Worm (Caenorhabditis elegans) whole organism, young adult: ENCODE results near the gene arv-1.

ENCODE experiments used
- B0019.2 ChIP-seq: fragments of 200-800 bp; sonication (Bioruptor generic); conservative IDR thresholded peaks from 2 replicates; pipeline ENCODE4 v1.3.6; 2022; ENCODE audit warnings: missing genetic modification reagents, missing genetic modification characterization, missing compliant biosample characterization
- B0336.3 ChIP-seq: fragments of 200-800 bp; sonication (Bioruptor generic); IDR thresholded peaks from 2 replicates; pipeline ENCODE4 v1.3.6; 2022; ENCODE audit warnings: missing genetic modification characterization, missing compliant biosample characterization
- D2030.7 ChIP-seq: fragments of 200-800 bp; sonication (Bioruptor generic); IDR thresholded peaks from 2 replicates; pipeline ENCODE4 v1.3.6; 2022; ENCODE audit warnings: missing genetic modification reagents, missing genetic modification characterization, missing compliant biosample characterization
- F10E7.11 ChIP-seq: sonication (generic microtip); optimal IDR thresholded peaks from 2 replicates; lab custom pipeline; 2017; ENCODE audit warnings: mild to moderate bottlenecking, missing genetic modification characterization, moderate library complexity, missing compliant biosample characterization
- F33H1.4 ChIP-seq: fragments of 200-800 bp; sonication (Bioruptor generic); IDR thresholded peaks from 2 replicates; pipeline ENCODE4 v1.3.6; 2022; ENCODE audit warnings: missing genetic modification reagents, missing genetic modification characterization, missing compliant biosample characterization
- F49E8.2 ChIP-seq: sonication (generic microtip); optimal IDR thresholded peaks from 3 replicates; lab custom pipeline; 2017; ENCODE audit warnings: missing genetic modification characterization, mild to moderate bottlenecking, missing compliant biosample characterization, antibody characterized with exemption, moderate library complexity; ENCODE audit not compliant: insufficient read depth
- K11D2.4 ChIP-seq: fragments of 200-800 bp; sonication (Bioruptor generic); IDR thresholded peaks from 2 replicates; pipeline ENCODE4 v1.3.6; 2022; ENCODE audit warnings: missing genetic modification reagents, missing genetic modification characterization, missing compliant biosample characterization
- Y53G8AR.9 ChIP-seq: fragments of 200-800 bp; sonication (Bioruptor generic); conservative IDR thresholded peaks from 2 replicates; pipeline ENCODE4 v1.3.6; 2022; ENCODE audit warnings: missing genetic modification reagents, missing genetic modification characterization, missing compliant biosample characterization
- Y95B8A.8 ChIP-seq: fragments of 200-800 bp; sonication (Bioruptor generic); IDR thresholded peaks from 2 replicates; pipeline ENCODE4 v1.3.6; 2022; ENCODE audit warnings: missing genetic modification reagents, missing genetic modification characterization, missing compliant biosample characterization
- aptf-3 ChIP-seq: fragments of 200-800 bp; sonication (Bioruptor generic); IDR thresholded peaks from 2 replicates; pipeline ENCODE4 v1.3.6; 2022; ENCODE audit warnings: missing genetic modification characterization, missing compliant biosample characterization
- attf-5 ChIP-seq: fragments of 200-800 bp; sonication (Bioruptor generic); optimal IDR thresholded peaks from 2 replicates; lab custom pipeline; 2018; ENCODE audit warnings: mild to moderate bottlenecking, missing genetic modification characterization, missing compliant biosample characterization
- bed-1 ChIP-seq: fragments of 200-800 bp; sonication (Bioruptor generic); IDR thresholded peaks from 2 replicates; pipeline ENCODE4 v1.3.6; 2022; ENCODE audit warnings: missing genetic modification reagents, missing genetic modification characterization, missing compliant biosample characterization
- ccch-3 ChIP-seq: fragments of 200-800 bp; sonication (Bioruptor generic); optimal IDR thresholded peaks from 2 replicates; lab custom pipeline; 2018; ENCODE audit warnings: mild to moderate bottlenecking, missing genetic modification characterization, missing compliant biosample characterization
- cebp-1 ChIP-seq, 2 experiments: fragments of 200-800 bp in 1 of 2; sonication (Bioruptor generic) in 1 of 2; sonication (generic microtip) in 1 of 2; IDR thresholded peaks in 1 of 2; optimal IDR thresholded peaks in 1 of 2; 2 replicates each; pipeline versions ENCODE4 v1.3.6 to Lab custom; 2017 to 2022; ENCODE audit warnings: missing compliant biosample characterization in 2 of 2, missing genetic modification characterization in 2 of 2, mild to moderate bottlenecking in 1 of 2, missing genetic modification reagents in 1 of 2, moderate library complexity in 1 of 2
- ceh-100 ChIP-seq: fragments of 200-800 bp; sonication (Bioruptor generic); IDR thresholded peaks from 2 replicates; pipeline ENCODE4 v1.3.6; 2022; ENCODE audit warnings: missing genetic modification reagents, missing genetic modification characterization, missing compliant biosample characterization
- ceh-40 ChIP-seq: fragments of 200-800 bp; sonication (Bioruptor generic); IDR thresholded peaks from 2 replicates; pipeline ENCODE4 v1.3.6; 2022; ENCODE audit warnings: missing genetic modification characterization, missing compliant biosample characterization
- ceh-58 ChIP-seq: fragments of 200-800 bp; sonication (Bioruptor generic); IDR thresholded peaks from 2 replicates; pipeline ENCODE4 v1.3.6; 2022; ENCODE audit warnings: missing genetic modification characterization, missing compliant biosample characterization
- egl-18 ChIP-seq: fragments of 200-800 bp; sonication (Bioruptor generic); IDR thresholded peaks from 2 replicates; pipeline ENCODE4 v1.3.6; 2022; ENCODE audit warnings: missing genetic modification reagents, missing genetic modification characterization, missing compliant biosample characterization
- egrh-3 ChIP-seq: fragments of 200-800 bp; sonication (Bioruptor generic); IDR thresholded peaks from 2 replicates; pipeline ENCODE4 v1.3.6; 2022; ENCODE audit warnings: missing genetic modification reagents, missing genetic modification characterization, missing compliant biosample characterization
- ekl-4 ChIP-seq: fragments of 200-800 bp; sonication (Bioruptor generic); IDR thresholded peaks from 2 replicates; pipeline ENCODE4 v1.3.6; 2022; ENCODE audit warnings: missing genetic modification reagents, missing genetic modification characterization, missing compliant biosample characterization
- lag-1 ChIP-seq: fragments of 200-800 bp; sonication (Bioruptor generic); IDR thresholded peaks from 2 replicates; pipeline ENCODE4 v1.3.6; 2022; ENCODE audit warnings: missing genetic modification reagents, missing genetic modification characterization, missing compliant biosample characterization
- lir-1 ChIP-seq: fragments of 200-800 bp; sonication (Bioruptor generic); conservative IDR thresholded peaks from 2 replicates; pipeline ENCODE4 v1.3.6; 2022; ENCODE audit warnings: missing genetic modification reagents, missing genetic modification characterization, missing compliant biosample characterization
- madf-3 ChIP-seq: fragments of 200-800 bp; sonication (Bioruptor generic); IDR thresholded peaks from 2 replicates; pipeline ENCODE4 v1.3.6; 2022; ENCODE audit warnings: missing genetic modification reagents, missing genetic modification characterization, missing compliant biosample characterization
- madf-6 ChIP-seq: fragments of 200-800 bp; sonication (Bioruptor generic); IDR thresholded peaks from 2 replicates; pipeline ENCODE4 v1.3.6; 2022; ENCODE audit warnings: missing genetic modification reagents, missing genetic modification characterization, missing compliant biosample characterization
- madf-8 ChIP-seq: fragments of 200-800 bp; sonication (Bioruptor generic); conservative IDR thresholded peaks from 2 replicates; pipeline ENCODE4 v1.3.6; 2022; ENCODE audit warnings: missing genetic modification reagents, missing genetic modification characterization, missing compliant biosample characterization
- mxl-1 ChIP-seq: sonication (generic microtip); optimal IDR thresholded peaks from 2 replicates; lab custom pipeline; 2016; ENCODE audit warnings: missing genetic modification characterization, missing compliant biosample characterization
- nfya-1 ChIP-seq: sonication (generic microtip); optimal IDR thresholded peaks from 2 replicates; lab custom pipeline; 2017; ENCODE audit warnings: antibody characterized with exemption, missing compliant biosample characterization, missing genetic modification characterization, borderline replicate concordance; ENCODE audit not compliant: insufficient read depth
- snpc-3.4 ChIP-seq: sonication (generic microtip); optimal IDR thresholded peaks from 2 replicates; lab custom pipeline; 2017; ENCODE audit warnings: missing genetic modification characterization, mild to moderate bottlenecking, missing compliant biosample characterization, antibody characterized with exemption, moderate library complexity, missing genotype, missing genetic modification reagents
- somi-1 ChIP-seq: fragments of 200-800 bp; sonication (Bioruptor generic); optimal IDR thresholded peaks from 2 replicates; lab custom pipeline; 2018; ENCODE audit warnings: mild to moderate bottlenecking, missing genetic modification characterization, missing compliant biosample characterization

Gene arv-1

ce11 chrII:10248355-10249041, 47.9 kb upstream of the arv-1 start, which contains the start of gene atad-3 (continued):
- TF ChIP-seq somi-1 (GFP tag; lab: Kevin White, UChicago) (peak; percentile 77), mxl-1 (tag; lab: Kevin White, UChicago) (no peak), cebp-1 (GFP tag; IDR thresholded peaks at IDR 0.05; lab: Robert Waterston, UW) (peak; percentile 89), cebp-1 (tag; optimal IDR thresholded peaks at IDR 0.05; lab: Kevin White, UChicago) (peak; percentile 86)

ce11 chrII:10247594-10248283, 47.1 kb upstream of the arv-1 start, which contains the start of gene nrde-2:
Gene nrde-2 (minus strand): TSS chrII:10247638.
- peak; percentile 90 for TF ChIP-seq ceh-100 (GFP tag; lab: Robert Waterston, UW)
- 0 out of 2 replicates have a peak, but pooled peaks have one; percentile 44 for TF ChIP-seq K11D2.4 (GFP tag; lab: Robert Waterston, UW)
- 0 out of 2 replicates have a peak, but pooled peaks have one; percentile 14 for TF ChIP-seq madf-8 (GFP tag; lab: Robert Waterston, UW)
- 0 out of 2 replicates have a peak, but pooled peaks have one; percentile 39 for TF ChIP-seq lir-1 (GFP tag; lab: Robert Waterston, UW)
- peak; percentile 15; the same call in 1 of the 2 replicates for TF ChIP-seq D2030.7
- peak; percentile 75 for TF ChIP-seq F33H1.4 (GFP tag; lab: Robert Waterston, UW)
- peak; percentile 67 for TF ChIP-seq egrh-3 (GFP tag; lab: Robert Waterston, UW)

DNA sequence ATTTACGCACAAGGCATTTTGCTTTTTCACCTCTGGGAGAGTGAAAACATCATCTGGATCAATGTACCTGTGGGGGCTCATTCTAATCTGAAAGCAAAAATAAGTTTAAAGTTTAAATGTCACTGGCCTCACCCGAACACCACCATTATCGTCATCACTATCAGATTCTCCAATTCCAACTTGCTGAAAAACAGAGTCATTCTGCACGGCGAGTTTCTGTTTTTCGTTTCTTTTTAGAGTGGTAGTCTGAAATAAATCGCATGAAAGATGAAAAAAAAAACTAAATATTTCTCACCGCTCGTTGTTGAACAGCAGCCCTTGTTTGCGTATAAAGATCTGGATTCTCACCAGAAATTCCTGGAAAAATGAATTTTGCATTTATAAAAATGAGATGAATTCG, 46.5 kb upstream of the arv-1 start:
- TF ChIP-seq madf-3 (GFP tag; lab: Robert Waterston, UW): peak; percentile 67; the same call in 1 of the 2 replicates
- TF ChIP-seq F49E8.2 (tag; lab: Kevin White, UChicago): peak; percentile 52
- TF ChIP-seq cebp-1 (GFP tag; IDR thresholded peaks at IDR 0.05; lab: Robert Waterston, UW): no peak
- TF ChIP-seq cebp-1 (tag; optimal IDR thresholded peaks at IDR 0.05; lab: Kevin White, UChicago): peak; percentile 13
- TF ChIP-seq F10E7.11: peak; percentile 43
- 0 out of 2 replicates have a peak, but pooled peaks have one; percentile 10 for TF ChIP-seq aptf-3
- TF ChIP-seq ceh-40 (GFP tag; lab: Robert Waterston, UW): peak; percentile 41; the same call in 1 of the 2 replicates
- 0 out of 2 replicates have a peak, but pooled peaks have one; percentile 53 for TF ChIP-seq bed-1 (GFP tag; lab: Robert Waterston, UW)
- 0 out of 2 replicates have a peak, but pooled peaks have one; percentile 7 for TF ChIP-seq ekl-4 (GFP tag; lab: Robert Waterston, UW)
- TF ChIP-seq egl-18 (GFP tag; lab: Robert Waterston, UW): 0 out of 2 replicates have a peak, but pooled peaks have one; percentile 42
- TF ChIP-seq B0019.2 (GFP tag; lab: Robert Waterston, UW): no peak
- TF ChIP-seq nfya-1 (tag; lab: Kevin White, UChicago): no peak
- peak; percentile 8 for TF ChIP-seq snpc-3.4 (tag; lab: Kevin White, UChicago)
- TF ChIP-seq ceh-58 (GFP tag; lab: Robert Waterston, UW): peak; percentile 70; the same call in 1 of the 2 replicates
- peak; percentile 51 for TF ChIP-seq madf-6 (GFP tag; lab: Robert Waterston, UW)
- peak; percentile 30; the same call in 1 of the 2 replicates for TF ChIP-seq Y95B8A.8 (GFP tag; lab: Robert Waterston, UW)
- TF ChIP-seq ccch-3 (GFP tag; lab: Kevin White, UChicago): no peak
- TF ChIP-seq Y53G8AR.9 (GFP tag; lab: Robert Waterston, UW): 0 out of 2 replicates have a peak, but pooled peaks have one; percentile 17
- peak; percentile 15; the same call in 1 of the 2 replicates for TF ChIP-seq B0336.3 (GFP tag; lab: Robert Waterston, UW)
- no peak for TF ChIP-seq lag-1

DNA sequence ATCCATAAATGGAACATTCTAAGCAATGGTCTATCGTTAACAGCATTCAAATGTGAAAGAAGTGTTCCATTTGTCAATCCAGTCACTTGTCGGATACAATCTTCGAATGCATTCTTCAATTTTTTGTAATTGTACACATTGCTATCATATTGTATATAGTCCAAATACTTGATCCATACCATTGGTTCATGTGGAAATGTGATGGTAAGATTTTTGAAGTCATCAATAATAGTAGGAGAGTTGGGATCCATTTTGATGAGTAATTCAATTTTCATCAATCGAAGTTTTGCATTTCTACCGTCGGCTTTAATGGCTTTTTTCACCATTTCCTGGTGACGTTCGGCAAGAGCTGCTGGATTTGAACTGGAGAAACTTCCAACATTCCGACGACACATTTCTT, 45.0 kb upstream of the arv-1 start:
- no peak for TF ChIP-seq attf-5 (GFP tag; lab: Kevin White, UChicago)
